Fruit fly (Drosophila melanogaster) whole organism, embryonic: ENCODE results near the gene kra.

Source experiments
- Bgb ChIP-seq: fragments of 200-800 bp; sonication (Bioruptor generic); IDR thresholded peaks from 2 replicates; pipeline ENCODE4 v1.3.6; 2022; ENCODE audit warnings: missing biosample characterization, missing genetic modification characterization; ENCODE audit not compliant: partially characterized antibody
- CG10209 ChIP-seq: fragments of 200-800 bp; sonication (Bioruptor generic); optimal IDR thresholded peaks from 3 replicates; lab custom pipeline; 2017; ENCODE audit warnings: missing biosample characterization, mild to moderate bottlenecking, missing genetic modification characterization, missing genetic modification reagents
- CG10267 ChIP-seq: fragments of 200-800 bp; sonication (Bioruptor generic); optimal IDR thresholded peaks from 2 replicates; lab custom pipeline; 2018; ENCODE audit warnings: missing biosample characterization, mild to moderate bottlenecking, missing genetic modification characterization, moderate library complexity
- CG13894 ChIP-seq: fragments of 200-800 bp; sonication (Bioruptor generic); optimal IDR thresholded peaks from 3 replicates; lab custom pipeline; 2018; ENCODE audit warnings: missing biosample characterization, mild to moderate bottlenecking, missing genetic modification characterization, moderate library complexity
- CG15269 ChIP-seq: fragments of 200-800 bp; sonication (Bioruptor generic); optimal IDR thresholded peaks from 2 replicates; lab custom pipeline; 2018; ENCODE audit warnings: missing biosample characterization, mild to moderate bottlenecking, missing genetic modification characterization, moderate library complexity
- CG16813 ChIP-seq: fragments of 200-800 bp; sonication (Bioruptor generic); IDR thresholded peaks from 3 replicates; pipeline ENCODE4 v1.3.6; 2022; ENCODE audit warnings: missing biosample characterization, missing genetic modification characterization; ENCODE audit not compliant: partially characterized antibody
- CG17186 ChIP-seq: fragments of 200-800 bp; sonication (Bioruptor generic); optimal IDR thresholded peaks from 3 replicates; lab custom pipeline; 2017; ENCODE audit warnings: missing biosample characterization, missing genetic modification reagents, missing genetic modification characterization
- CG17359 ChIP-seq: fragments of 200-800 bp; sonication (Bioruptor generic); optimal IDR thresholded peaks from 3 replicates; lab custom pipeline; 2018; ENCODE audit warnings: missing biosample characterization, mild to moderate bottlenecking, missing genetic modification characterization, moderate library complexity
- CG18764 ChIP-seq: fragments of 200-800 bp; sonication (Bioruptor generic); optimal IDR thresholded peaks from 3 replicates; lab custom pipeline; 2016; ENCODE audit warnings: missing biosample characterization, missing genetic modification characterization
- CG3726 ChIP-seq: fragments of 200-800 bp; sonication (Bioruptor generic); IDR thresholded peaks from 3 replicates; pipeline ENCODE4, ENCODE4 v1.3.6; 2022; ENCODE audit warnings: missing biosample characterization, missing genetic modification characterization
- CG4424 ChIP-seq: fragments of 200-800 bp; sonication (Bioruptor generic); optimal IDR thresholded peaks from 3 replicates; lab custom pipeline; 2016; ENCODE audit warnings: missing biosample characterization, missing genetic modification characterization
- CG4707 ChIP-seq: fragments of 200-800 bp; sonication (Bioruptor generic); optimal IDR thresholded peaks from 2 replicates; lab custom pipeline; 2018; ENCODE audit warnings: missing biosample characterization, mild to moderate bottlenecking, missing genetic modification characterization, moderate library complexity
- CG6254 ChIP-seq: fragments of 200-800 bp; sonication (Bioruptor generic); optimal IDR thresholded peaks from 3 replicates; lab custom pipeline; 2017; ENCODE audit warnings: mild to moderate bottlenecking, missing biosample characterization, missing genetic modification reagents, missing genetic modification characterization
- CG6791 ChIP-seq: fragments of 200-800 bp; sonication (Bioruptor generic); IDR thresholded peaks from 3 replicates; pipeline ENCODE4 v1.3.6; 2022; ENCODE audit warnings: missing biosample characterization, missing genetic modification characterization; ENCODE audit not compliant: partially characterized antibody
- CG7357 ChIP-seq: fragments of 200-800 bp; sonication (Bioruptor generic); IDR thresholded peaks from 3 replicates; pipeline ENCODE4 v1.3.6; 2022; ENCODE audit warnings: missing biosample characterization, missing genetic modification characterization
- CG7928 ChIP-seq: fragments of 200-800 bp; sonication (Bioruptor generic); optimal IDR thresholded peaks from 2 replicates; lab custom pipeline; 2017; ENCODE audit warnings: missing biosample characterization, mild to moderate bottlenecking, missing genetic modification characterization
- CG7987 ChIP-seq: fragments of 200-800 bp; sonication (Bioruptor generic); optimal IDR thresholded peaks from 2 replicates; lab custom pipeline; 2018; ENCODE audit warnings: missing biosample characterization, mild to moderate bottlenecking, missing genetic modification characterization, moderate library complexity
- D19B ChIP-seq: fragments of 200-800 bp; sonication (Bioruptor generic); optimal IDR thresholded peaks from 2 replicates; lab custom pipeline; 2017; ENCODE audit warnings: missing biosample characterization, mild to moderate bottlenecking, missing genetic modification characterization
- Dbx ChIP-seq: fragments of 200-800 bp; sonication (Bioruptor generic); IDR thresholded peaks from 3 replicates; pipeline ENCODE4 v1.3.6; 2022; ENCODE audit warnings: missing biosample characterization, missing genetic modification characterization
- Deaf1 ChIP-seq: fragments of 200-800 bp; optimal IDR thresholded peaks from 3 replicates; lab custom pipeline; 2019; ENCODE audit warnings: missing biosample characterization, mild to moderate bottlenecking, missing genetic modification characterization, moderate library complexity
- Elba2 ChIP-seq: fragments of 200-800 bp; sonication (Bioruptor generic); optimal IDR thresholded peaks from 3 replicates; lab custom pipeline; 2016; ENCODE audit warnings: missing biosample characterization, missing genetic modification characterization
- Ets65A ChIP-seq: fragments of 200-800 bp; sonication (Bioruptor generic); peaks from one replicate; lab custom pipeline; 2016; ENCODE audit warnings: missing biosample characterization, missing genetic modification characterization
- Fer2 ChIP-seq: fragments of 200-800 bp; sonication (Bioruptor generic); optimal IDR thresholded peaks from 2 replicates; lab custom pipeline; 2018; ENCODE audit warnings: missing biosample characterization, mild to moderate bottlenecking, missing genetic modification characterization, moderate library complexity
- Hand ChIP-seq: fragments of 200-800 bp; sonication (Bioruptor generic); optimal IDR thresholded peaks from 2 replicates; lab custom pipeline; 2017; ENCODE audit warnings: mild to moderate bottlenecking, missing biosample characterization, missing genetic modification reagents, missing genetic modification characterization
- Hmx ChIP-seq: fragments of 200-800 bp; sonication (Bioruptor generic); optimal IDR thresholded peaks from 2 replicates; lab custom pipeline; 2016; ENCODE audit warnings: missing biosample characterization, missing genetic modification characterization
- Kr ChIP-seq: fragments of 200-800 bp; sonication (Bioruptor generic); optimal IDR thresholded peaks from 2 replicates; lab custom pipeline; 2017; ENCODE audit warnings: missing biosample characterization, mild to moderate bottlenecking, missing genetic modification characterization
- Nf-YC ChIP-seq: fragments of 200-800 bp; optimal IDR thresholded peaks from 3 replicates; lab custom pipeline; 2019; ENCODE audit warnings: missing biosample characterization, mild to moderate bottlenecking, missing genetic modification characterization, moderate library complexity
- NfI ChIP-seq: fragments of 200-800 bp; sonication (Bioruptor generic); optimal IDR thresholded peaks from 3 replicates; lab custom pipeline; 2018; ENCODE audit warnings: missing biosample characterization, mild to moderate bottlenecking, missing genetic modification characterization, moderate library complexity
- Sox102F ChIP-seq: fragments of 200-800 bp; sonication (Bioruptor generic); optimal IDR thresholded peaks from 2 replicates; lab custom pipeline; 2018; ENCODE audit warnings: missing biosample characterization, mild to moderate bottlenecking, missing genetic modification characterization, moderate library complexity
- Stat92E ChIP-seq, 3 experiments: fragments of >200 bp in 2 of 3; fragments of 200-800 bp in 1 of 3; sonication (Bioruptor generic) in 1 of 3; optimal IDR thresholded peaks; 2 replicates each; lab custom pipeline; 2017 to 2019; ENCODE audit warnings: missing biosample characterization in 3 of 3, missing genetic modification characterization in 3 of 3, mild to moderate bottlenecking in 1 of 3, moderate library complexity in 1 of 3
- Tbp ChIP-seq: fragments of >200 bp; optimal IDR thresholded peaks from 2 replicates; lab custom pipeline; 2018; ENCODE audit warnings: missing biosample characterization, missing genetic modification characterization
- Xbp1 ChIP-seq: fragments of 200-800 bp; sonication (Bioruptor generic); optimal IDR thresholded peaks from 3 replicates; lab custom pipeline; 2016; ENCODE audit warnings: missing biosample characterization, mild to moderate bottlenecking, missing genetic modification characterization
- amos ChIP-seq: fragments of 200-800 bp; sonication (Bioruptor generic); IDR thresholded peaks from 2 replicates; pipeline ENCODE4 v1.3.6; 2022; ENCODE audit warnings: missing biosample characterization, missing genetic modification characterization; ENCODE audit not compliant: partially characterized antibody
- chm ChIP-seq: fragments of 200-800 bp; sonication (Bioruptor generic); IDR thresholded peaks from 2 replicates; pipeline ENCODE4 v1.3.6; 2022; ENCODE audit warnings: missing biosample characterization, missing genetic modification characterization
- fu2 ChIP-seq: fragments of 200-800 bp; sonication (Bioruptor generic); optimal IDR thresholded peaks from 2 replicates; lab custom pipeline; 2016; ENCODE audit warnings: missing biosample characterization, missing genetic modification characterization
- grn ChIP-seq: fragments of 200-800 bp; sonication (Bioruptor generic); optimal IDR thresholded peaks from 3 replicates; lab custom pipeline; 2017; ENCODE audit warnings: missing biosample characterization, missing genetic modification characterization
- h ChIP-seq: fragments of >200 bp; optimal IDR thresholded peaks from 2 replicates; lab custom pipeline; 2017
- hth ChIP-seq: fragments of >200 bp; optimal IDR thresholded peaks from 2 replicates; lab custom pipeline; 2017; ENCODE audit warnings: inconsistent platforms
- ken ChIP-seq: fragments of 200-800 bp; sonication (Bioruptor generic); IDR thresholded peaks from 3 replicates; pipeline ENCODE4 v1.3.6; 2022; ENCODE audit warnings: missing biosample characterization, missing genetic modification characterization
- lbe ChIP-seq: fragments of 200-800 bp; sonication (Bioruptor generic); optimal IDR thresholded peaks from 2 replicates; lab custom pipeline; 2016; ENCODE audit warnings: missing biosample characterization, mild to moderate bottlenecking, missing genetic modification characterization
- mld ChIP-seq: fragments of 200-800 bp; sonication (Bioruptor generic); IDR thresholded peaks from 3 replicates; pipeline ENCODE4 v1.3.6; 2022; ENCODE audit warnings: missing biosample characterization, missing genetic modification characterization; ENCODE audit not compliant: partially characterized antibody
- odd ChIP-seq: fragments of 200-800 bp; sonication (Bioruptor generic); optimal IDR thresholded peaks from 2 replicates; lab custom pipeline; 2017; ENCODE audit warnings: missing biosample characterization, mild to moderate bottlenecking, missing genetic modification characterization
- onecut ChIP-seq: fragments of 200-800 bp; sonication (Bioruptor generic); IDR thresholded peaks from 2 replicates; pipeline ENCODE4 v1.3.6; 2022; ENCODE audit warnings: missing biosample characterization, missing genetic modification characterization
- ranshi ChIP-seq: fragments of 200-800 bp; sonication (Bioruptor generic); IDR thresholded peaks from 2 replicates; pipeline ENCODE4 v1.3.6; 2022; ENCODE audit warnings: missing biosample characterization, missing genetic modification characterization
- row ChIP-seq: fragments of 200-800 bp; sonication (Bioruptor generic); IDR thresholded peaks from 3 replicates; pipeline ENCODE4 v1.3.6; 2022; ENCODE audit warnings: missing biosample characterization, missing genetic modification characterization
- twi ChIP-seq: fragments of 200-800 bp; optimal IDR thresholded peaks from 2 replicates; lab custom pipeline; 2019; ENCODE audit warnings: missing biosample characterization, mild to moderate bottlenecking, missing genetic modification characterization, moderate library complexity

The kra gene

dm6 chr3R:5648569-5649476, 47.9 kb upstream of the kra start, which contains the start of the genes MTA1-like and Sec23 (continued):
- TF ChIP-seq Elba2 (GFP tag; lab: Kevin White, UChicago) (peak; percentile 82), odd (GFP tag; lab: Kevin White, UChicago) (no peak), CG10267 (peak; percentile 80), onecut (GFP tag; lab: Robert Waterston, UW) (0 out of 2 replicates have a peak, but pooled peaks have one; percentile 4), Stat92E (GFP tag; optimal IDR thresholded peaks at IDR 0.05; lab: Kevin White, UChicago) (peak in 1 of 3 experiments; percentile 48), CG7987 (GFP tag; lab: Kevin White, UChicago) (no peak), CG4424 (GFP tag; lab: Kevin White, UChicago) (peak; percentile 56), Deaf1 (tag; lab: Kevin White, UChicago) (peak; percentile 19), Nf-YC (tag; lab: Kevin White, UChicago) (peak; percentile 69), CG10209 (GFP tag; lab: Kevin White, UChicago) (peak; percentile 41), twi (tag; lab: Kevin White, UChicago) (peak; percentile 44), Kr (GFP tag; lab: Kevin White, UChicago) (peak; percentile 21), NfI (GFP tag; lab: Kevin White, UChicago) (peak; percentile 33), ken (GFP tag; lab: Robert Waterston, UW) (0 out of 3 replicates have a peak, but pooled peaks have one; percentile 4), CG17186 (peak; percentile 59), ranshi (0 out of 2 replicates have a peak, but pooled peaks have one; percentile 19), CG7928 (GFP tag; lab: Kevin White, UChicago) (peak; percentile 91), CG13894 (tag; lab: Kevin White, UChicago) (peak; percentile 37), CG4707 (GFP tag; lab: Kevin White, UChicago) (no peak), Xbp1 (GFP tag; lab: Kevin White, UChicago) (peak; percentile 76), CG18764 (GFP tag; lab: Kevin White, UChicago) (peak; percentile 36), CG17359 (peak; percentile 16), Sox102F (no peak), Hmx (GFP tag; lab: Kevin White, UChicago) (no peak), Tbp (GFP tag; lab: Kevin White, UChicago) (no peak)

- no peak for TF ChIP-seq fu2 (GFP tag; lab: Kevin White, UChicago)
- TF ChIP-seq grn (GFP tag; lab: Kevin White, UChicago): no peak
- TF ChIP-seq Dbx: no peak
- TF ChIP-seq Hand (GFP tag; lab: Kevin White, UChicago): no peak
- TF ChIP-seq Ets65A (GFP tag; lab: Kevin White, UChicago): peak; percentile 50
- TF ChIP-seq CG16813 (GFP tag; lab: Robert Waterston, UW): no peak
- no peak for TF ChIP-seq CG6254 (GFP tag; lab: Kevin White, UChicago)
- no peak for TF ChIP-seq CG15269
- no peak for TF ChIP-seq amos (GFP tag; lab: Robert Waterston, UW)
- TF ChIP-seq Bgb (GFP tag; lab: Robert Waterston, UW): no peak
- no peak for TF ChIP-seq Fer2
- TF ChIP-seq Elba2 (GFP tag; lab: Kevin White, UChicago): no peak
- TF ChIP-seq D19B (GFP tag; lab: Kevin White, UChicago): no peak
- no peak for TF ChIP-seq mld (GFP tag; lab: Robert Waterston, UW)
- no peak for TF ChIP-seq chm
- no peak for TF ChIP-seq lbe (GFP tag; lab: Kevin White, UChicago)
- TF ChIP-seq CG6791 (GFP tag; lab: Robert Waterston, UW): no peak
- TF ChIP-seq h (lab: Kevin White, UChicago): no peak
- TF ChIP-seq row (GFP tag; lab: Robert Waterston, UW): no peak
- TF ChIP-seq CG7357 (GFP tag; lab: Robert Waterston, UW): no peak
- TF ChIP-seq CG3726 (GFP tag; lab: Robert Waterston, UW): no peak
- no peak for TF ChIP-seq hth
Measured at dm6 chr3R:5647705-5648568, 47.0 kb upstream of the kra start.
